Worm (Caenorhabditis elegans) whole organism, mixed stage, embryonic: ENCODE measurements around the gene rbm-25.

Source experiments
- cnd-1 ChIP-seq: fragments of 200-800 bp; sonication (Bioruptor generic); optimal IDR thresholded peaks from 2 replicates; lab custom pipeline; 2018; ENCODE audit warnings: mild to moderate bottlenecking, missing genetic modification characterization, missing compliant biosample characterization
- elt-1 ChIP-seq: sonication (generic microtip); optimal IDR thresholded peaks from 2 replicates; lab custom pipeline; 2017; ENCODE audit warnings: missing genetic modification characterization, mild to moderate bottlenecking, missing compliant biosample characterization, antibody characterized with exemption, moderate library complexity, borderline replicate concordance; ENCODE audit not compliant: insufficient read depth
- elt-3 ChIP-seq: fragments of 150-350 bp; optimal IDR thresholded peaks from 2 replicates; lab custom pipeline; 2014; ENCODE audit warnings: missing biosample characterization, missing genetic modification characterization
- flh-1 ChIP-seq: fragments of 200-800 bp; sonication (Bioruptor generic); optimal IDR thresholded peaks from 2 replicates; lab custom pipeline; 2018; ENCODE audit warnings: mild to moderate bottlenecking, missing genetic modification characterization, moderate library complexity, missing compliant biosample characterization
- lin-13 ChIP-seq: fragments of 150-350 bp; optimal IDR thresholded peaks from 2 replicates; lab custom pipeline; 2014; ENCODE audit warnings: missing biosample characterization, missing genetic modification characterization
- nhr-237 ChIP-seq: fragments of 150-350 bp; optimal IDR thresholded peaks from 2 replicates; lab custom pipeline; 2014; ENCODE audit warnings: missing biosample characterization, missing genetic modification characterization
- nhr-28 ChIP-seq: fragments of 150-350 bp; optimal IDR thresholded peaks from 2 replicates; lab custom pipeline; 2014; ENCODE audit warnings: missing biosample characterization, missing genetic modification characterization
- nhr-76 ChIP-seq: sonication (generic microtip); optimal IDR thresholded peaks from 2 replicates; lab custom pipeline; 2017; ENCODE audit warnings: missing biosample characterization, missing genetic modification characterization
- snpc-4 ChIP-seq: fragments of 150-350 bp; optimal IDR thresholded peaks from 2 replicates; lab custom pipeline; 2014; ENCODE audit warnings: missing biosample characterization, missing genetic modification characterization
- unc-120 ChIP-seq: sonication (generic microtip); optimal IDR thresholded peaks from 2 replicates; lab custom pipeline; 2017; ENCODE audit warnings: missing genetic modification characterization, missing compliant biosample characterization; ENCODE audit not compliant: poor library complexity, severe bottlenecking
- unc-39 ChIP-seq: fragments of 150-350 bp; optimal IDR thresholded peaks from 2 replicates; lab custom pipeline; 2014; ENCODE audit warnings: missing biosample characterization, missing genetic modification characterization
- unc-62 ChIP-seq: fragments of 150-350 bp; optimal IDR thresholded peaks from 2 replicates; lab custom pipeline; 2014; ENCODE audit warnings: missing biosample characterization, missing genetic modification reagents, missing genetic modification characterization
- ztf-11 ChIP-seq: fragments of 150-350 bp; optimal IDR thresholded peaks from 2 replicates; lab custom pipeline; 2014; ENCODE audit warnings: missing biosample characterization, missing genetic modification characterization

DNA sequence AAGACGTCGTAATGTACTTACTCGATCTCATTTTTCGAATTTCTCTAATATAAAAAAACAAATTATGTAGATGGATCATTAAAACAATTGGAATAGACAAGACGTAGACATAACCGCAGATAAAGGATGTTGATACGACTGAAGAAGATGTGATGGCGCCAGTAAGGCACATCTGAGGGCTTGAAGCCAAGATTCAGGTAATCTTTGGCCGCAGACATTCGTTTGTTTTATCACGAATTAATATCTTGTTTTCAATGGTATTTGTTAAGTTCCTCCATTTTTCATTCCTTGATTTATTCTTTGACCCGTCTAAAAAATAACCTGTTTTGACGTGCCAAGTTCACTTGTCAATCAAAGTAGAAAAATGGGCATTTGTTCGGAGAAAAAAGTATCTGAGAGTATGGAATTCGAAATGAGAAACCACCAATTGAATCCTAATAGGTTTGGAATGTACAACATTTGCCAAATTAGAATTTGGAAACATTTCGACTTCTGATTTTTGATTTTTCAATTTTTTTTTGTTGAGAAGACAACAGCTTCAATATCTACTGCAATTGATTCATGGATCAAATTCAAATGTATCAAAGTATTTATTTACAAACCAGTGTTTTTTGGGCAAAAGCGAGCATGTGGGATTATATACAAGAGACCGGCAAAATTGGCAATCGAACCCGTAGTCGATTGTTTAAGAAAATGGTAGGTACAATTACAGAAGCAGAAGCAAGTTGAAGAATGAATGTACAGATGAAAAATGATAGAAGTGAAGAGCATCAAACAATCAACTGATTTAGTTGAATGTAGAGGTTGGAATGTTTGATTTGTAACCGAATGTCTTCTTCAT is 53.8 kb downstream of the rbm-25 start:
- no peak for TF ChIP-seq unc-39
- no peak for TF ChIP-seq nhr-237 (tag; lab: Kevin White, UChicago)
- no peak for TF ChIP-seq elt-3
- TF ChIP-seq nhr-28 (tag; lab: Kevin White, UChicago) = no peak
- no peak for TF ChIP-seq unc-120 (tag; lab: Kevin White, UChicago)
- TF ChIP-seq lin-13 (tag; lab: Kevin White, UChicago) = no peak
- no peak for TF ChIP-seq nhr-76
- no peak for TF ChIP-seq unc-62 (GFP tag; lab: Kevin White, UChicago)
- no peak for TF ChIP-seq cnd-1
- no peak for TF ChIP-seq ztf-11 (tag; lab: Kevin White, UChicago)
- TF ChIP-seq flh-1 (GFP tag; lab: Kevin White, UChicago) = no peak
- TF ChIP-seq snpc-4 (tag; lab: Kevin White, UChicago) = no peak
- TF ChIP-seq elt-1 = no peak
